Worm (Caenorhabditis elegans) whole organism, L4 larva: ENCODE results near the gene F25B5.5.

Experiments
- D1046.2 ChIP-seq: fragments of 200-800 bp; sonication (Bioruptor generic); IDR thresholded peaks from 2 replicates; pipeline ENCODE4 v1.3.6; 2022; ENCODE audit warnings: missing genetic modification characterization, missing compliant biosample characterization
- F37D6.2 ChIP-seq: sonication (generic microtip); optimal IDR thresholded peaks from 2 replicates; lab custom pipeline; 2016; ENCODE audit warnings: mild to moderate bottlenecking, missing genetic modification characterization, missing compliant biosample characterization
- F44E2.7 ChIP-seq: fragments of 200-800 bp; sonication (Bioruptor generic); IDR thresholded peaks from 2 replicates; pipeline ENCODE4 v2.1.2; 2022; ENCODE audit warnings: missing genetic modification characterization, missing compliant biosample characterization
- Y105C5A.15 ChIP-seq: fragments of 200-800 bp; sonication (Bioruptor generic); IDR thresholded peaks from 2 replicates; pipeline ENCODE4 v1.3.6; 2022; ENCODE audit warnings: missing genetic modification characterization, missing compliant biosample characterization
- Y5F2A.4 ChIP-seq: fragments of 200-800 bp; sonication (Bioruptor generic); optimal IDR thresholded peaks from 2 replicates; lab custom pipeline; 2018; ENCODE audit warnings: mild to moderate bottlenecking, missing genetic modification characterization, missing compliant biosample characterization
- Y75B8A.6 ChIP-seq: fragments of 200-800 bp; sonication (Bioruptor generic); IDR thresholded peaks from 2 replicates; pipeline ENCODE4 v1.3.6; 2022; ENCODE audit warnings: missing genetic modification reagents, missing genetic modification characterization, missing compliant biosample characterization
- aly-2 ChIP-seq: sonication (generic microtip); optimal IDR thresholded peaks from 2 replicates; lab custom pipeline; 2018; ENCODE audit warnings: missing biosample characterization, missing genetic modification characterization
- attf-4 ChIP-seq: sonication (generic microtip); optimal IDR thresholded peaks from 3 replicates; lab custom pipeline; 2017; ENCODE audit warnings: missing biosample characterization, missing genetic modification characterization
- ceh-44 ChIP-seq: fragments of 200-800 bp; sonication (Bioruptor generic); IDR thresholded peaks from 2 replicates; pipeline ENCODE4 v1.3.6; 2022; ENCODE audit warnings: missing genetic modification reagents, missing genetic modification characterization, missing compliant biosample characterization
- ceh-82 ChIP-seq: sonication (generic microtip); optimal IDR thresholded peaks from 2 replicates; lab custom pipeline; 2017; ENCODE audit warnings: missing biosample characterization, missing genetic modification characterization
- daf-12 ChIP-seq: fragments of 150-350 bp; optimal IDR thresholded peaks from 2 replicates; lab custom pipeline; 2014; ENCODE audit warnings: missing biosample characterization, missing genetic modification reagents, missing genetic modification characterization
- daf-16 ChIP-seq, 3 experiments: sonication (generic microtip); optimal IDR thresholded peaks; 2 replicates each; lab custom pipeline; 2016 to 2017; ENCODE audit warnings: missing genetic modification characterization in 3 of 3, missing genetic modification reagents in 3 of 3, mild to moderate bottlenecking in 2 of 3, missing compliant biosample characterization in 2 of 3, missing biosample characterization in 1 of 3, moderate library complexity in 1 of 3
- dmd-6 ChIP-seq: fragments of 200-800 bp; sonication (Bioruptor generic); IDR thresholded peaks from 2 replicates; pipeline ENCODE4 v1.3.6; 2022; ENCODE audit warnings: missing genetic modification reagents, missing genetic modification characterization, missing compliant biosample characterization
- dpl-1 ChIP-seq: fragments of 150-350 bp; optimal IDR thresholded peaks from 2 replicates; lab custom pipeline; 2014; ENCODE audit warnings: missing biosample characterization, missing genetic modification reagents, missing genetic modification characterization
- dve-1 ChIP-seq: sonication (generic microtip); optimal IDR thresholded peaks from 2 replicates; lab custom pipeline; 2017; ENCODE audit warnings: antibody characterized with exemption, mild to moderate bottlenecking, missing genetic modification characterization, missing compliant biosample characterization; ENCODE audit not compliant: insufficient read depth
- egl-43 ChIP-seq: fragments of 200-800 bp; sonication (Bioruptor generic); IDR thresholded peaks from 2 replicates; pipeline ENCODE4 v1.3.6; 2022; ENCODE audit warnings: missing genetic modification reagents, missing genetic modification characterization, missing compliant biosample characterization
- gei-8 ChIP-seq: fragments of 200-800 bp; sonication (Bioruptor generic); optimal IDR thresholded peaks from 2 replicates; lab custom pipeline; 2018; ENCODE audit warnings: mild to moderate bottlenecking, missing genetic modification characterization, missing compliant biosample characterization
- hif-1 ChIP-seq, 2 experiments: sonication (generic microtip); optimal IDR thresholded peaks; 2 replicates each; lab custom pipeline; 2016 to 2017; ENCODE audit warnings: missing compliant biosample characterization in 2 of 2, missing genetic modification characterization in 2 of 2, missing genetic modification reagents in 2 of 2, missing genotype in 2 of 2, mild to moderate bottlenecking in 1 of 2
- hlh-30 ChIP-seq: sonication (generic microtip); optimal IDR thresholded peaks from 2 replicates; lab custom pipeline; 2017; ENCODE audit warnings: antibody characterized with exemption, mild to moderate bottlenecking, missing genetic modification characterization, missing compliant biosample characterization; ENCODE audit not compliant: insufficient read depth
- hmg-1.1 ChIP-seq: fragments of 200-800 bp; sonication (Bioruptor generic); IDR thresholded peaks from 2 replicates; pipeline ENCODE4 v1.3.6; 2022; ENCODE audit warnings: missing genetic modification reagents, missing genetic modification characterization, missing compliant biosample characterization
- lim-7 ChIP-seq: fragments of 200-800 bp; sonication (Bioruptor generic); IDR thresholded peaks from 2 replicates; pipeline ENCODE4 v1.3.6; 2022; ENCODE audit warnings: missing genetic modification characterization, missing compliant biosample characterization
- lin-13 ChIP-seq: fragments of 150-350 bp; optimal IDR thresholded peaks from 2 replicates; lab custom pipeline; 2014; ENCODE audit warnings: missing biosample characterization, missing genetic modification reagents, missing genetic modification characterization
- lin-29 ChIP-seq: fragments of 200-800 bp; sonication (Bioruptor generic); IDR thresholded peaks from 2 replicates; pipeline ENCODE4 v1.3.6; 2022; ENCODE audit warnings: missing genetic modification reagents, missing genetic modification characterization, missing compliant biosample characterization
- lin-39 ChIP-seq: fragments of 150-350 bp; optimal IDR thresholded peaks from 2 replicates; lab custom pipeline; 2014; ENCODE audit warnings: missing biosample characterization, missing genetic modification reagents, missing genetic modification characterization
- lsy-2 ChIP-seq, 2 experiments: fragments of 150-350 bp in 1 of 2; sonication (generic microtip) in 1 of 2; optimal IDR thresholded peaks; 2 replicates each; lab custom pipeline; 2014 to 2017; ENCODE audit warnings: missing biosample characterization in 2 of 2, missing genetic modification characterization in 2 of 2
- madf-5 ChIP-seq, 2 experiments: fragments of 200-800 bp; sonication (Bioruptor generic); IDR thresholded peaks; 2 replicates each; pipeline ENCODE4 v1.3.6; 2022; ENCODE audit warnings: missing compliant biosample characterization in 2 of 2, missing genetic modification characterization in 2 of 2
- madf-9 ChIP-seq: fragments of 200-800 bp; sonication (Bioruptor generic); conservative IDR thresholded peaks from 2 replicates; pipeline ENCODE4 v1.3.6; 2022; ENCODE audit warnings: missing genetic modification reagents, missing genetic modification characterization, missing compliant biosample characterization
- mxl-3 ChIP-seq: fragments of 200-800 bp; sonication (Bioruptor generic); optimal IDR thresholded peaks from 2 replicates; lab custom pipeline; 2018; ENCODE audit warnings: mild to moderate bottlenecking, missing genetic modification characterization, missing compliant biosample characterization
- nhr-102 ChIP-seq: sonication (generic microtip); optimal IDR thresholded peaks from 2 replicates; lab custom pipeline; 2016; ENCODE audit warnings: mild to moderate bottlenecking, missing genetic modification characterization, moderate library complexity, missing compliant biosample characterization
- nhr-25 ChIP-seq: sonication (generic microtip); optimal IDR thresholded peaks from 2 replicates; lab custom pipeline; 2017; ENCODE audit warnings: missing genetic modification characterization, mild to moderate bottlenecking, missing compliant biosample characterization, antibody characterized with exemption, moderate library complexity, borderline replicate concordance; ENCODE audit not compliant: insufficient read depth
- nhr-28 ChIP-seq: fragments of 150-350 bp; optimal IDR thresholded peaks from 2 replicates; lab custom pipeline; 2014; ENCODE audit warnings: missing biosample characterization, missing genetic modification characterization
- nhr-41 ChIP-seq: fragments of 200-800 bp; sonication (Bioruptor generic); IDR thresholded peaks from 2 replicates; pipeline ENCODE4 v1.3.6; 2022; ENCODE audit warnings: missing genetic modification reagents, missing genetic modification characterization, missing compliant biosample characterization
- nhr-42 ChIP-seq: fragments of 200-800 bp; sonication (Bioruptor generic); IDR thresholded peaks from 2 replicates; pipeline ENCODE4 v1.3.6; 2022; ENCODE audit warnings: missing genetic modification characterization, missing compliant biosample characterization
- nhr-76 ChIP-seq: fragments of 150-350 bp; optimal IDR thresholded peaks from 2 replicates; lab custom pipeline; 2014; ENCODE audit warnings: missing biosample characterization, missing genetic modification characterization
- pha-4 ChIP-seq, 2 experiments: fragments of 150-350 bp in 1 of 2; fragments of 200-800 bp in 1 of 2; sonication (Bioruptor generic) in 1 of 2; IDR thresholded peaks in 1 of 2; optimal IDR thresholded peaks in 1 of 2; 2 replicates each; pipeline versions ENCODE4 v1.3.6 to Lab custom; 2014 to 2022; ENCODE audit warnings: missing genetic modification characterization in 2 of 2, missing genetic modification reagents in 2 of 2, missing biosample characterization in 1 of 2, missing compliant biosample characterization in 1 of 2
- saeg-2 ChIP-seq: fragments of 200-800 bp; sonication (Bioruptor generic); IDR thresholded peaks from 2 replicates; pipeline ENCODE4 v1.3.6; 2022; ENCODE audit warnings: missing genetic modification reagents, missing genetic modification characterization, missing compliant biosample characterization
- sdz-12 ChIP-seq: fragments of 200-800 bp; sonication (Bioruptor generic); optimal IDR thresholded peaks from 2 replicates; lab custom pipeline; 2018; ENCODE audit warnings: mild to moderate bottlenecking, missing genetic modification characterization, missing compliant biosample characterization
- snpc-4 ChIP-seq: fragments of 150-350 bp; optimal IDR thresholded peaks from 2 replicates; lab custom pipeline; 2014; ENCODE audit warnings: missing biosample characterization, missing genetic modification characterization
- tag-97 ChIP-seq: fragments of 200-800 bp; sonication (Bioruptor generic); IDR thresholded peaks from 2 replicates; pipeline ENCODE4 v1.3.6; 2022; ENCODE audit warnings: missing genetic modification characterization, missing compliant biosample characterization
- unc-130 ChIP-seq: sonication (generic microtip); optimal IDR thresholded peaks from 2 replicates; lab custom pipeline; 2016; ENCODE audit warnings: missing genetic modification reagents, missing genetic modification characterization, missing compliant biosample characterization
- unc-62 ChIP-seq, 3 experiments: fragments of 150-350 bp in 1 of 3; sonication (generic microtip); optimal IDR thresholded peaks in 2 of 3; peaks in 1 of 3; 1 replicate in 1 of 3; 2 replicates in 2 of 3; lab custom pipeline; 2014 to 2017; ENCODE audit warnings: missing biosample characterization in 3 of 3, missing genetic modification characterization in 3 of 3, missing genetic modification reagents in 3 of 3, missing genotype in 1 of 3
- vab-7 ChIP-seq: fragments of 200-800 bp; sonication (Bioruptor generic); IDR thresholded peaks from 2 replicates; pipeline ENCODE4 v1.3.6; 2022; ENCODE audit warnings: missing genetic modification reagents, missing genetic modification characterization, missing compliant biosample characterization
- zag-1 ChIP-seq: fragments of 150-350 bp; optimal IDR thresholded peaks from 2 replicates; lab custom pipeline; 2014; ENCODE audit warnings: missing biosample characterization, missing genetic modification characterization
- zip-11 ChIP-seq: fragments of 200-800 bp; sonication (Bioruptor generic); IDR thresholded peaks from 2 replicates; pipeline ENCODE4 v1.3.6; 2022; ENCODE audit warnings: missing genetic modification characterization, missing compliant biosample characterization

Gene F25B5.5

DNA sequence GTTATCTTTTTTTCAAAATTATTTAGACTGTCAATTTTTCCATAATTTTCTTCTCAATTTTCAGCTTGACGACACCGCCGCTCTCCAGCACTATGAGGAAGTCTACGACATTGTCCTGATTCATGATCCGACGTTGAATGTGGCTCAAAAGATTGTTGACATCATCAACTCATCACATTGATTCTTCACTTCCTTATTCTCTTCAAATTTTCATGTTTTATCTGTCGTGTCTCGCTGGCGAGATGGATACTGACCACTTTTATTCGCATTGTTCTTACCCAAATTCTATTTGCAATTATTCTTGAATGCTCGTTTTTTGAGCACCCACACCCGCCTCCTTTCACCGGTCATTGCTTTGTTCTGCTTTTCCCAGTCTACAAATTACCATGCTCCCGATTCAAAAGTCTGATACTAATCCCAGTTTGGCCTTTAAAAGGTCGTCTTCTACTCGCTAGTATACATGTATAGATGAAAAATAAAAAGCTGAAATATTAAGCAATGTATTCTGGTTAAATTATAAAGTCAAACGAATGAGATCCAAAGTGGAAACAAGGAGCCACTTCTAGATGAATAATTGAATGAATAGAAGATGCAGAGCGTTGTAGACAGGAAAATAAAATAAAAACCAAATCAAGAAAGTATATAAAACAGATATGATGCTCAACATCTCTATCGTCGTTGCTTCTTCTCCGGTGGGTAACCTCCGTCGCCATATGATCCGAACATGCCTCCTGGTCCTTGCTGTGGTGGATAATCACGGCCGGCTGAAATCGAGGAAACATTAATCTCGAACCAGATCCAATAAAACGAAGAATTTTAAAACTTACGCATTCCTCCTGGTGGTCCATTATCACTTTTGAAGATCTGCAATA, 7.4 kb upstream of the F25B5.5 start (continued):
- TF ChIP-seq saeg-2 (GFP tag; lab: Robert Waterston, UW) = no peak
- no peak for TF ChIP-seq sdz-12 (GFP tag; lab: Kevin White, UChicago)
- TF ChIP-seq unc-62 (GFP tag; optimal IDR thresholded peaks at IDR 0.05 in 1 of 2; lab: Kevin White, UChicago) = no peak
- TF ChIP-seq unc-62 (tag; optimal IDR thresholded peaks at IDR 0.05; lab: Kevin White, UChicago) = no peak
- TF ChIP-seq pha-4 (GFP tag; IDR thresholded peaks at IDR 0.05; lab: Robert Waterston, UW) = peak; percentile 48
- no peak for TF ChIP-seq pha-4 (tag; optimal IDR thresholded peaks at IDR 0.05; lab: Kevin White, UChicago)
- TF ChIP-seq mxl-3 (GFP tag; lab: Kevin White, UChicago) = no peak
- TF ChIP-seq attf-4 (tag; lab: Kevin White, UChicago) = no peak
- TF ChIP-seq hmg-1.1 (GFP tag; lab: Robert Waterston, UW) = peak; percentile 22; the same call in 1 of the 2 replicates
- TF ChIP-seq zip-11 = no peak
- TF ChIP-seq snpc-4 (tag; lab: Kevin White, UChicago) = no peak
- no peak for TF ChIP-seq madf-5 (GFP tag; IDR thresholded peaks at IDR 0.05; lab: Robert Waterston, UW)
- no peak for TF ChIP-seq Y75B8A.6 (GFP tag; lab: Robert Waterston, UW)
- peak; percentile 2 for TF ChIP-seq gei-8
- peak; percentile 45 for TF ChIP-seq nhr-25 (tag; lab: Kevin White, UChicago)
- TF ChIP-seq nhr-28 (tag; lab: Kevin White, UChicago) = no peak
- no peak for TF ChIP-seq D1046.2
- TF ChIP-seq vab-7 (GFP tag; lab: Robert Waterston, UW) = no peak
- no peak for TF ChIP-seq daf-16 (GFP tag; optimal IDR thresholded peaks at IDR 0.05; lab: Kevin White, UChicago)
- TF ChIP-seq daf-16 (tag; optimal IDR thresholded peaks at IDR 0.05; lab: Kevin White, UChicago) = peak; percentile 28
- peak; percentile 27 for TF ChIP-seq hlh-30 (tag; lab: Kevin White, UChicago)
- no peak for TF ChIP-seq F44E2.7
- peak; percentile 6 for TF ChIP-seq Y5F2A.4 (GFP tag; lab: Kevin White, UChicago)
- TF ChIP-seq lin-39 (tag; lab: Kevin White, UChicago) = no peak
- no peak for TF ChIP-seq lin-13
- 0 out of 2 replicates have a peak, but pooled peaks have one; percentile 5 for TF ChIP-seq Y105C5A.15 (GFP tag; lab: Robert Waterston, UW)
- TF ChIP-seq nhr-76 = no peak
- no peak for TF ChIP-seq nhr-41
- TF ChIP-seq zag-1 (tag; lab: Kevin White, UChicago) = no peak
- TF ChIP-seq tag-97 = no peak
- TF ChIP-seq hif-1 (tag; optimal IDR thresholded peaks at IDR 0.05; lab: Kevin White, UChicago) = peak in 1 of 2 experiments; percentile 13
- TF ChIP-seq lsy-2 (tag; optimal IDR thresholded peaks at IDR 0.05; lab: Kevin White, UChicago) = peak; percentile 9 to 45
- no peak for TF ChIP-seq ceh-82 (tag; lab: Kevin White, UChicago)
- no peak for TF ChIP-seq dpl-1
- no peak for TF ChIP-seq lin-29
- no peak for TF ChIP-seq madf-9 (GFP tag; lab: Robert Waterston, UW)
- no peak for TF ChIP-seq dmd-6
- TF ChIP-seq dve-1 (tag; lab: Kevin White, UChicago) = peak; percentile 23

DNA sequence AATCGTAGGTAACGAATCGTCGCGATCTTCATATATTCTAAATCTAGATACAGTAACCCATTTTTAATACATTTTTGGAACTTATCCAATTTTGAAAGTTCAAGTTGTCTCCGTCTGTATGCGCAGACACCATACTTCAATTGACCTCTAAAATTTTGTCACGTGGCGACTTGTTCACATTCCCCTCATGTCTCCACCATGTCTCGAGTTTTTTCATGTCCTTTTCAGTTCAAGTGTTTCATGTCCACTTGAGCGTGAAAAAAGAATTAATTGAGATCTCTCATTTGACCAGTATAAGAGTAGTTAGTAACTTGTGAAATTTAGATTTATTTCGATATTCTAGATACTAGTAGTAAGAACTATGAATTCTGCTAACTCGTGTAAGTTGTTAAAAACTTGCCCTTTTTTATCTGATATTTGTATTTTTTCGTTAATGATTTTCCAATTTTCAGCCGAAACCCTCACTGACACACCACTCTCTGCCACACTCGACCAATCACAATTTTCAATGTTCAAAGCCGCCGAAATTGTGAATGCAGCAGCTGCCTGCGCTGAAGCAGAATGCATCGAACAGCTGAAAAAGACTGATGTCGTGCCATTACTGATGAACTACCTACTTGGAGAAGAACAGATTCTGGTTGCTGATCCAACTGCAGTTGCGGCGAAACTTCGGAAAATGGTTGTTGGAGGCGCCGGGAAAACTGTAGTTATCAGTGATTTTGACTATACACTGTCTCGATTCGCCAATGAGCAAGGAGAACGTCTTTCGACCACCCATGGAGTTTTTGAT, 5.9 kb upstream of the F25B5.5 start:
- TF ChIP-seq daf-12 (tag; lab: Kevin White, UChicago) (no peak), aly-2 (tag; lab: Kevin White, UChicago) (no peak), lim-7 (GFP tag; lab: Robert Waterston, UW) (0 out of 2 replicates have a peak, but pooled peaks have one; percentile 31), hlh-30 (tag; lab: Kevin White, UChicago) (peak; percentile 88), egl-43 (no peak), dmd-6 (no peak), D1046.2 (no peak), ceh-44 (no peak), zag-1 (tag; lab: Kevin White, UChicago) (no peak), nhr-42 (peak; percentile 28; the same call in 1 of the 2 replicates), unc-130 (GFP tag; lab: Kevin White, UChicago) (no peak), unc-62 (GFP tag; optimal IDR thresholded peaks at IDR 0.05 in 1 of 2; lab: Kevin White, UChicago) (peak in 1 of 2 experiments; percentile 68), unc-62 (tag; optimal IDR thresholded peaks at IDR 0.05; lab: Kevin White, UChicago) (no peak), F37D6.2 (tag; lab: Kevin White, UChicago) (no peak), saeg-2 (GFP tag; lab: Robert Waterston, UW) (no peak), lsy-2 (tag; optimal IDR thresholded peaks at IDR 0.05; lab: Kevin White, UChicago) (no peak), nhr-102 (tag; lab: Kevin White, UChicago) (no peak)
